Worm (Caenorhabditis elegans): Measurements from ENCODE around the gene F49E12.7.

F49E12.7 gene

DNA sequence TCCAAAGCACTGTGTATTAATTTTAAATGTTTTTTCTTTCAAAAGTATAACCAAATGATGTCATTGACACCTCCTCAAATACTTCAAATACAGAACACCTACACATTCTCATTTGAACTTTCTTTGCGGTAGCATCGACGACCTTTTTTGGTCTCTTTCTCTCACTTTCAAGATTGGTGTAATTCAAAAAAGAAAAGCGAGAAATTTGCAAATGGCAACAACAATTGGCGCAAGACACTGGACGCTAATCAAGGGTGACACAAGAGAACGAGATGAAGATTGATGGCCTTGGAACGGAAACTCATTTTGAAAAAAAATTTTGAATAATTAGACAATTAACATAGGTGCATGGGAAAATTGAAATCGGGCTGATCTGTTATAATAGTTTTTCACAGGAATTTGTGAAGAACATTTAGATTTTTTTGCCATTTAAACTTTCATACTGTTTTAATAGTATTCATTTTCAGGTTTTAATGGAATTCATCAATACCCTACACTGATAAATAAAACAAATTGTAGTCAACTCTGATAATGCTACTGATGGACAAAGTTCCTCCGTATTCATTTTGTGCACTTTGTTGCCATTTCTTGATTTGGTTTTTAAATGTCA is 21.2 kb upstream of the F49E12.7 start, which contains the start of gene fdgt-2:
Gene fdgt-2, plus strand, starts transcription at position 560 of the 610 bp plus-strand sequence.
- TF ChIP-seq tbx-11 (GFP tag; IDR thresholded peaks at IDR 0.05) (no peak), F13C5.2 (tag; optimal IDR thresholded peaks at IDR 0.05) (no peak), scrt-1 (GFP tag; IDR thresholded peaks at IDR 0.05) (no peak), ets-7 (tag; optimal IDR thresholded peaks at IDR 0.05) (no peak), tbx-37 (GFP tag; conservative IDR thresholded peaks at IDR 0.05) (no peak), ceh-13 (GFP tag; optimal IDR thresholded peaks at IDR 0.05) (no peak), sea-1 (GFP tag; conservative IDR thresholded peaks at IDR 0.05) (no peak), B0310.2 (tag; optimal IDR thresholded peaks at IDR 0.05) (no peak), aly-1 (tag; optimal IDR thresholded peaks at IDR 0.05) (no peak), tra-4 (tag; optimal IDR thresholded peaks at IDR 0.05) (no peak), hmbx-1 (tag; optimal IDR thresholded peaks at IDR 0.05) (no peak), ama-1 (optimal IDR thresholded peaks at IDR 0.05) (no peak), ceh-36 (tag; optimal IDR thresholded peaks at IDR 0.05) (no peak), pes-1 (GFP tag; IDR thresholded peaks at IDR 0.05) (no peak)

- peak; percentile 21 for TF ChIP-seq hmg-4 (GFP tag; optimal IDR thresholded peaks at IDR 0.05)
- no peak for TF ChIP-seq ama-1 (optimal IDR thresholded peaks at IDR 0.05)
Observed at ce11 chrII:8415462-8416037, 19.6 kb upstream of the F49E12.7 start.

DNA sequence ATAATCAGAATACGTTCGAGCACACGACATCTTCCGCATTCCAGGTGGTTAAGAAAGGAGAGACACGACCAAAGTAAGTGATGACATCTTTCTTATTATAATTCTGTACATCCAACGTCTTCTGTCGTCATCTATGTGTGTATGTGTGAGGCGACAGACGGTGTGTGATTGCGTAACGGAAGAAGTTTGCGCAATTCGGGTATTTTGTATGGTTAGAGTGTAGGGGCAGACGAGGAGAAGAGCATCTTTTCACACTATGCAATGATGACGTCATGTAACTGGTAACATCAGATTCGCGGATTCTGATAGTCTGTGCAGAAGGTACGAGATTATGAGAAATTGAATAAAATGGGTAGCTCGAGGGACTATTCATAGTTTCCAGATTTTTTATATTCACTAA is 19.1 kb upstream of the F49E12.7 start:
- TF ChIP-seq ets-7 (tag; optimal IDR thresholded peaks at IDR 0.05) (no peak), hmg-4 (GFP tag; optimal IDR thresholded peaks at IDR 0.05) (no peak), ama-1 (optimal IDR thresholded peaks at IDR 0.05) (no peak), scrt-1 (GFP tag; IDR thresholded peaks at IDR 0.05) (no peak), hmbx-1 (tag; optimal IDR thresholded peaks at IDR 0.05) (no peak), tbx-11 (GFP tag; IDR thresholded peaks at IDR 0.05) (no peak), flt-1 (GFP tag; IDR thresholded peaks at IDR 0.05) (no peak)

ce11 chrII:8412935-8413334 is 17.0 kb upstream of the F49E12.7 start:
- TF ChIP-seq pes-1 (GFP tag; IDR thresholded peaks at IDR 0.05): no peak
- TF ChIP-seq ets-7 (tag; optimal IDR thresholded peaks at IDR 0.05): no peak

DNA sequence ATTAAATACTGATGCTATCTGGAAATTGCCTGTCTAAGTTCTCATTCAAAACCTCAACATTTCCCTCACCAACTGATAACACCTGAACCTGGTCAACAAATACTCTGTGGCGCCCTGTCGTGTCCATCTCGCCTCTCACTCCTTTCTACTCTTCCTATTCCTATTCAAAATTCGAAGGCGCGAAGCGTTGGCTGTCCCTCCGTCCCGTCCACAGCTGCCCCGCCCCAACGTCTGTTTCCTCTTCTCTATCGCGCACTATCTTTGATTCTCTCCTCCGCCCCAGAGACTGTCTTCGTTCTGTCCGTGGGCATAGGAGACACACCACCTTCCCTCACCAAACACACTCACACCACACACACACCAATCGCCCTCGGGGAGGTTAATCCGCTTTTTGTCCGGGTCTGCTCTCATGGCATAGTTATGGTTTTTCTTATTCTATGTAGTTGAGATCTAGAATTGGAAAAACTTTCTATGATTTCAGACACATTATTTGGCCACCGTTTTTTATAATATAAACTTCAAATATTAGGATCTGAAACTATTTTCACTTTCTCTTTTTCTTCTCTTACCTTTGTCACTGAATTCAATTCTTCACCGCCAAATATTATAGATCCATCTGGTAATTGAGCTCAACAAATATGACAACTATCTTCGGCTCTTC is 16.2 kb upstream of the F49E12.7 start, which contains the start of gene efl-3:
Gene efl-3, plus strand, starts transcription at position 611 of the 661 bp plus-strand sequence.
- TF ChIP-seq aly-1 (tag; optimal IDR thresholded peaks at IDR 0.05) (peak; percentile 43), ceh-13 (GFP tag; optimal IDR thresholded peaks at IDR 0.05) (no peak), hmbx-1 (tag; optimal IDR thresholded peaks at IDR 0.05) (no peak), scrt-1 (GFP tag; IDR thresholded peaks at IDR 0.05) (0 out of 2 replicates have a peak, but pooled peaks have one; percentile 58), hmg-4 (GFP tag; optimal IDR thresholded peaks at IDR 0.05) (peak; percentile 63), ceh-36 (tag; optimal IDR thresholded peaks at IDR 0.05) (peak; percentile 21)

DNA sequence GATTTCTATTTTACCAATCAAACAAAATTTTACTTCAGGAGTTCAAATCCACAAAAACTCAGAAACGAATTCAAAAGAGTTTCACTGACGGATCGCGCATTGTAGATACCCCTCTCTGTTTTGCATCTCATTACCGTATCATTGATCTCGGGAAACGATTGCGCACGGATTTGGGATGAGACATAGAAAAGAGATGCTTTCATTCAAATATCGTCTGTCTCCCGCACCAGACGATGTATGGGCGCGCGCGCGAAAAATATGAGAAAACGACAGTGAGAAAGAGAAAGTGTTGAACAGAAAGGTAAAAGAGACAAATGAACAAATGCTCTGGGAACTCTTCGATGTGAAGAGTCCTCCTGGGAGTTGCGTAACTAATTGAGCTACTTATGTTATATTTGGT is 15.1 kb upstream of the F49E12.7 start:
- TF ChIP-seq flt-1 (GFP tag; IDR thresholded peaks at IDR 0.05): no peak
- TF ChIP-seq pes-1 (GFP tag; IDR thresholded peaks at IDR 0.05): no peak
- no peak for TF ChIP-seq F13C5.2 (tag; optimal IDR thresholded peaks at IDR 0.05)
- TF ChIP-seq sea-1 (GFP tag; conservative IDR thresholded peaks at IDR 0.05): no peak
- TF ChIP-seq ama-1 (optimal IDR thresholded peaks at IDR 0.05): no peak
- no peak for TF ChIP-seq ets-7 (tag; optimal IDR thresholded peaks at IDR 0.05)
- no peak for TF ChIP-seq ceh-36 (tag; optimal IDR thresholded peaks at IDR 0.05)
- no peak for TF ChIP-seq tra-4 (tag; optimal IDR thresholded peaks at IDR 0.05)
- no peak for TF ChIP-seq tbx-37 (GFP tag; conservative IDR thresholded peaks at IDR 0.05)
- TF ChIP-seq tbx-11 (GFP tag; IDR thresholded peaks at IDR 0.05): no peak
- TF ChIP-seq hmg-4 (GFP tag; optimal IDR thresholded peaks at IDR 0.05): no peak
- TF ChIP-seq ceh-13 (GFP tag; optimal IDR thresholded peaks at IDR 0.05): no peak
- TF ChIP-seq scrt-1 (GFP tag; IDR thresholded peaks at IDR 0.05): no peak

DNA sequence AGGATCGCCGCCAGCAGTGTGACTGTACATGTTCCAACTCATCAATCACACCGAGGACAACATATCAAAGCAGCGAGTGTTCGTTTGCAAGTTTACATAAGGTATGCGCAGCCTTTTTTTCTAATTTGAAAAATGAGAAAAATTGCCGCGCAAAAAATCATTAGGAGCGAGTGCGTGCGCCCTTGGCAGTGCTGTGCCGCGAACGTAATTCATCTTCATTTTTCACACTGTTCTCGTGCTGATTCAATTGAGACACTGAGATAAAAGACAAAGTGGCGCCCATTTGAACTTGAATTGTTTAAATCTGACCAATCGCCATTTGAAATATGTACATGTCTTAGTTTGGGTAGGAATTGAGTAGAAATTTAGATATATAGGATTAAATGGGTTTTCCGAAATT is 13.6 kb upstream of the F49E12.7 start:
- TF ChIP-seq aly-1 (tag; optimal IDR thresholded peaks at IDR 0.05) (no peak), B0310.2 (tag; optimal IDR thresholded peaks at IDR 0.05) (no peak), tbx-37 (GFP tag; conservative IDR thresholded peaks at IDR 0.05) (no peak), tra-4 (tag; optimal IDR thresholded peaks at IDR 0.05) (no peak), hnd-1 (tag; optimal IDR thresholded peaks at IDR 0.05) (no peak), hmg-4 (GFP tag; optimal IDR thresholded peaks at IDR 0.05) (no peak), F13C5.2 (tag; optimal IDR thresholded peaks at IDR 0.05) (no peak), ets-7 (tag; optimal IDR thresholded peaks at IDR 0.05) (no peak), ama-1 (optimal IDR thresholded peaks at IDR 0.05) (no peak), tbx-11 (GFP tag; IDR thresholded peaks at IDR 0.05) (no peak)

DNA sequence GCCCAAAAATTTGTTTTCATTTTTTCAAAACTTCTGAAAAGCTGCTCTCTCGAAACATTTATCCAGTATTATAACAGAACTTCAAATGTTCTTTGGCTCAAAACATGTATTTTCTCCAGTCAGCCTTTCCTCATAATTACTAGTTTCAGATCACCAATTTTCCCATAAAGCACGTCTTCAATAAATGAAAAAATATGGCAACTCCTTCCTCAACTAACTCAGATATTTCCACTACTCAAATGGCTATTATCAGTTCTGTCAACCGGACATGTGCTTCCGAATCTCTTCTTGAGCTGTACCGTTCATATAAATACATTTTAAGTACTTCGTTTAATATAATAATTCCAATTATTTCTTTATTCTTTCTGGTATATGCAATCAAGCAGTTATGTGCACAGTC is 11.6 kb upstream of the F49E12.7 start, which contains the start of gene sra-13:
Gene sra-13, plus strand, starts transcription at position 195 of the 400 bp plus-strand sequence.
- TF ChIP-seq tra-4 (tag; optimal IDR thresholded peaks at IDR 0.05) (no peak), tbx-11 (GFP tag; IDR thresholded peaks at IDR 0.05) (no peak), ets-7 (tag; optimal IDR thresholded peaks at IDR 0.05) (no peak)

All from whole organism, early embryonic.